Worm (Caenorhabditis elegans): Measurements from ENCODE around the gene sad-1.

ce11 chrX:13469047-13469633 lies 31.3 kb downstream of the sad-1 start, which contains the start of gene col-184:
- TF ChIP-seq aly-2 (tag; optimal IDR thresholded peaks at IDR 0.05) = no peak
- TF ChIP-seq lin-14 (GFP tag; optimal IDR thresholded peaks at IDR 0.05) = no peak
- no peak for TF ChIP-seq tlp-1 (tag; optimal IDR thresholded peaks at IDR 0.05)
- no peak for TF ChIP-seq unc-86 (tag; optimal IDR thresholded peaks at IDR 0.05)
